Fruit fly (Drosophila melanogaster) Kc167 (cell line): Measurements from ENCODE around the gene CG15553.

ENCODE experiments used
- Myc ChIP-seq: fragments of >200 bp; optimal IDR thresholded peaks from 2 replicates; lab custom pipeline; 2017; ENCODE audit warnings: missing external identifiers
- Sin3A ChIP-seq: fragments of >200 bp; optimal IDR thresholded peaks from 2 replicates; lab custom pipeline; 2018; ENCODE audit warnings: missing external identifiers
- h ChIP-seq: fragments of >200 bp; optimal IDR thresholded peaks from 3 replicates; lab custom pipeline; 2018; ENCODE audit warnings: missing external identifiers
- insv ChIP-seq: fragments of >200 bp; optimal IDR thresholded peaks from 3 replicates; lab custom pipeline; 2018; ENCODE audit warnings: missing external identifiers
- psq ChIP-seq: fragments of >200 bp; optimal IDR thresholded peaks from 2 replicates; lab custom pipeline; 2017; ENCODE audit warnings: missing external identifiers

DNA sequence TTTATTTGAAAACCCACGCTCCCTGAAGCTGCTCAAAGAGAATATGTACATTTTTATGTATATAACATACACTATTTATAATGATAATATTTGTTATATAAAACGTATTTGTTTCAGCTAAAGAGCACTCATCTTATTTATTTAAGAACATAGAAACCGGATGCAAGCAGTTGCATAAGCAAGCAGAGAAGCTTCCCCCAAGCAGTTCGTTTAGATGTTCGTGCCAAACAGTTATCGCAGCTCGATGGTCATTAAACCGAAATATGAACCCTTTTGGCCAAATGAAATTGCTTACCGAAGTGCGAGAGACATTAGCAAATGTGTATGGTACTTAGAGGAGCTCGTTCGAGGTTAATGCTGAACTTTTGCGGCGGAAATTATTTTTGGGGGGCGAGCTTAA is 11.0 kb downstream of the CG15553 start:
- TF ChIP-seq Myc (lab: Kevin White, UChicago): no peak
- no peak for TF ChIP-seq insv (lab: Kevin White, UChicago)
- no peak for TF ChIP-seq psq (lab: Kevin White, UChicago)
- TF ChIP-seq h (lab: Kevin White, UChicago): no peak
- no peak for TF ChIP-seq Sin3A (lab: Kevin White, UChicago)
